Worm (Caenorhabditis elegans): ENCODE results near the gene hars-1.

The hars-1 gene

DNA sequence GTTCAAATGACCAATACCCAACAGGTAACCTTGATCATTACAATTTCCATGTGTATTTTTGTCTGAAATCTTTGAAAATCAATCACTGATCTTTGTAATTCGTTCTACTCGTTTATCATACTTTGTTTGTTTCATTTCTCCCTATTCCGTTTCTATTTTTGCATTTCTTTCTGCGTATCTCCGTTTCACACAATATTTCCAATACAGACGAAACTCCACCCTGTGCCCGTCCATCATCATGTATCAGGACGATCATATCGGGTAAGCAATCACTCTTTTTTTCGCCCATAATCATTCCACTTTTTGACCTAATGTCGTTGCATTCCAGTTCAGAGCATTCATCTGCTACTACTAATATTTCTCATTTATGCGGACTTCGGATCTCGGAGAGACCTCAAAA lies 51.0 kb downstream of the hars-1 start, which contains the start of gene pyk-2 (continued):
- TF ChIP-seq lin-35 (GFP tag; optimal IDR thresholded peaks at IDR 0.05) (peak in 1 of 2 experiments; percentile 29), mep-1 (tag; optimal IDR thresholded peaks at IDR 0.05) (no peak), hlh-17 (GFP tag; optimal IDR thresholded peaks at IDR 0.05; ENCODE audit: borderline replicate concordance) (no peak), dpl-1 (GFP tag; optimal IDR thresholded peaks at IDR 0.05) (no peak), nhr-19 (GFP tag; conservative IDR thresholded peaks at IDR 0.05) (peak; percentile 26), alr-1 (tag; optimal IDR thresholded peaks at IDR 0.05; ENCODE audit: borderline replicate concordance) (no peak), pax-3 (tag; optimal IDR thresholded peaks at IDR 0.05) (no peak), lsy-2 (tag; optimal IDR thresholded peaks at IDR 0.05) (no peak), ces-1 (GFP tag; optimal IDR thresholded peaks at IDR 0.05) (no peak), irx-1 (tag; optimal IDR thresholded peaks at IDR 0.05) (no peak), nhr-90 (tag; optimal IDR thresholded peaks at IDR 0.05; ENCODE audit: poor library complexity) (peak; percentile 22), nhr-28 (tag; optimal IDR thresholded peaks at IDR 0.05) (no peak), elt-3 (tag; optimal IDR thresholded peaks at IDR 0.05) (peak in 3 of 6 experiments; percentile 29 to 65 (median 64)), ceh-90 (tag; optimal IDR thresholded peaks at IDR 0.05) (no peak), ets-5 (GFP tag; IDR thresholded peaks at IDR 0.05) (no peak), lin-15B (tag; optimal IDR thresholded peaks at IDR 0.05) (no peak), aha-1 (tag; optimal IDR thresholded peaks at IDR 0.05) (no peak), F16B12.6 (tag; optimal IDR thresholded peaks at IDR 0.05) (no peak), egl-13 (tag; optimal IDR thresholded peaks at IDR 0.05) (no peak), nhr-20 (tag; optimal IDR thresholded peaks at IDR 0.05) (peak; percentile 69), unc-86 (tag; optimal IDR thresholded peaks at IDR 0.05) (no peak), xbp-1 (tag; optimal IDR thresholded peaks at IDR 0.05) (no peak), tbx-2 (tag; optimal IDR thresholded peaks at IDR 0.05) (peak; percentile 19), unc-62 (GFP tag; optimal IDR thresholded peaks at IDR 0.05) (no peak), sptf-1 (tag; optimal IDR thresholded peaks at IDR 0.05) (no peak), nhr-47 (tag; optimal IDR thresholded peaks at IDR 0.05) (no peak), mdl-1 (tag; optimal IDR thresholded peaks at IDR 0.05) (no peak), efl-1 (optimal IDR thresholded peaks at IDR 0.05) (no peak), efl-1 (GFP tag; optimal IDR thresholded peaks at IDR 0.05 in 1 of 2) (peak in 1 of 2 experiments; percentile 75), pqm-1 (tag; optimal IDR thresholded peaks at IDR 0.05) (no peak), snpc-4 (tag; optimal IDR thresholded peaks at IDR 0.05) (no peak), pag-3 (tag; optimal IDR thresholded peaks at IDR 0.05; ENCODE audit: borderline replicate concordance, insufficient read depth) (no peak), lin-13 (GFP tag; optimal IDR thresholded peaks at IDR 0.05) (no peak), lin-14 (GFP tag; optimal IDR thresholded peaks at IDR 0.05) (peak; percentile 59)
